Worm (Caenorhabditis elegans): ENCODE results near the gene T21E8.7.

Gene T21E8.7

ce11 chrX:10900079-10900724 lies 16.9 kb downstream of the T21E8.7 start, which contains the start of gene suca-1 (continued):
- no peak for TF ChIP-seq lin-15B (tag; optimal IDR thresholded peaks at IDR 0.05)
- TF ChIP-seq ceh-82 (tag; optimal IDR thresholded peaks at IDR 0.05), result no peak
- TF ChIP-seq daf-16 (GFP tag; optimal IDR thresholded peaks at IDR 0.05), result no peak
- peak; percentile 24 for TF ChIP-seq daf-16 (tag; optimal IDR thresholded peaks at IDR 0.05)
- TF ChIP-seq hmg-1.1 (GFP tag; IDR thresholded peaks at IDR 0.05), result peak; percentile 60; the same call in 1 of the 2 replicates

ce11 chrX:10900952-10901351 lies 17.6 kb downstream of the T21E8.7 start:
- TF ChIP-seq saeg-2 (GFP tag; IDR thresholded peaks at IDR 0.05), result no peak
- TF ChIP-seq egl-43 (GFP tag; IDR thresholded peaks at IDR 0.05), result no peak
- TF ChIP-seq skn-1 (tag; optimal IDR thresholded peaks at IDR 0.05), result no peak
- no peak for TF ChIP-seq F44E2.7 (GFP tag; IDR thresholded peaks at IDR 0.05)
- TF ChIP-seq nhr-25 (tag; optimal IDR thresholded peaks at IDR 0.05; ENCODE audit: borderline replicate concordance, insufficient read depth), result no peak
- no peak for TF ChIP-seq nhr-42 (GFP tag; IDR thresholded peaks at IDR 0.05)
- TF ChIP-seq aha-1 (tag), result peak; percentile 99
- peak; percentile 69 for TF ChIP-seq hmg-1.1 (GFP tag; IDR thresholded peaks at IDR 0.05)
- TF ChIP-seq lin-15B (tag; optimal IDR thresholded peaks at IDR 0.05), result no peak
- TF ChIP-seq ZK337.2 (GFP tag; IDR thresholded peaks at IDR 0.05), result no peak
- TF ChIP-seq hlh-30 (tag; optimal IDR thresholded peaks at IDR 0.05; ENCODE audit: insufficient read depth), result peak; percentile 49
- TF ChIP-seq daf-16 (GFP tag; optimal IDR thresholded peaks at IDR 0.05), result peak in 1 of 2 experiments; percentile 77
- peak; percentile 12 for TF ChIP-seq daf-16 (tag; optimal IDR thresholded peaks at IDR 0.05)
- TF ChIP-seq set-16 (GFP tag; IDR thresholded peaks at IDR 0.05), result no peak
- TF ChIP-seq lim-7 (GFP tag; IDR thresholded peaks at IDR 0.05), result no peak
- TF ChIP-seq jun-1 (tag; optimal IDR thresholded peaks at IDR 0.05), result no peak
- TF ChIP-seq ceh-62 (tag; optimal IDR thresholded peaks at IDR 0.05), result no peak
- TF ChIP-seq madf-9 (GFP tag; conservative IDR thresholded peaks at IDR 0.05), result 0 out of 2 replicates have a peak, but pooled peaks have one; percentile 23
- TF ChIP-seq F49E8.2 (tag; optimal IDR thresholded peaks at IDR 0.05; ENCODE audit: borderline replicate concordance), result no peak
- TF ChIP-seq dmd-8 (GFP tag; IDR thresholded peaks at IDR 0.05), result no peak
- TF ChIP-seq zip-2 (tag; optimal IDR thresholded peaks at IDR 0.05), result no peak
- TF ChIP-seq lsy-2 (tag; optimal IDR thresholded peaks at IDR 0.05), result peak in 1 of 2 experiments; percentile 61
- TF ChIP-seq hif-1 (tag; optimal IDR thresholded peaks at IDR 0.05), result no peak
- TF ChIP-seq ztf-11 (tag; optimal IDR thresholded peaks at IDR 0.05), result no peak
- TF ChIP-seq nhr-11 (tag; optimal IDR thresholded peaks at IDR 0.05), result peak; percentile 87
- peak; percentile 28 for TF ChIP-seq dve-1 (tag; optimal IDR thresholded peaks at IDR 0.05; ENCODE audit: insufficient read depth)
- TF ChIP-seq unc-62 (GFP tag; optimal IDR thresholded peaks at IDR 0.05 in 1 of 2), result peak in 1 of 2 experiments; percentile 97
- no peak for TF ChIP-seq unc-62 (tag; optimal IDR thresholded peaks at IDR 0.05)
- no peak for TF ChIP-seq zag-1 (tag; optimal IDR thresholded peaks at IDR 0.05)
- TF ChIP-seq Y105C5A.15 (GFP tag; IDR thresholded peaks at IDR 0.05), result no peak
- TF ChIP-seq lin-29 (GFP tag; IDR thresholded peaks at IDR 0.05), result no peak
- TF ChIP-seq fkh-10 (GFP tag; optimal IDR thresholded peaks at IDR 0.05), result peak; percentile 80
- TF ChIP-seq ama-1 (optimal IDR thresholded peaks at IDR 0.05), result no peak
- TF ChIP-seq nhr-6 (tag; optimal IDR thresholded peaks at IDR 0.05), result no peak
- no peak for TF ChIP-seq snpc-4 (tag; optimal IDR thresholded peaks at IDR 0.05)
- TF ChIP-seq lir-3 (tag; optimal IDR thresholded peaks at IDR 0.05), result no peak
- TF ChIP-seq rbr-2 (tag; optimal IDR thresholded peaks at IDR 0.05), result peak; percentile 66
- peak; percentile 71 for TF ChIP-seq dmd-6 (GFP tag; IDR thresholded peaks at IDR 0.05)
- no peak for TF ChIP-seq D1046.2 (GFP tag; IDR thresholded peaks at IDR 0.05)
- peak; percentile 49 for TF ChIP-seq nhr-77 (tag; optimal IDR thresholded peaks at IDR 0.05)
- no peak for TF ChIP-seq gei-8 (GFP tag; optimal IDR thresholded peaks at IDR 0.05)
- no peak for TF ChIP-seq Y48G9A.11 (GFP tag; IDR thresholded peaks at IDR 0.05)
- TF ChIP-seq Y5F2A.4 (GFP tag; optimal IDR thresholded peaks at IDR 0.05), result no peak
- no peak for TF ChIP-seq spr-3 (GFP tag; optimal IDR thresholded peaks at IDR 0.05)
- peak; percentile 80 for TF ChIP-seq hlh-11 (tag; optimal IDR thresholded peaks at IDR 0.05)
- TF ChIP-seq pqm-1 (tag; optimal IDR thresholded peaks at IDR 0.05), result no peak
- no peak for TF ChIP-seq mdt-29 (GFP tag; IDR thresholded peaks at IDR 0.05)
- no peak for TF ChIP-seq tra-1 (GFP tag; IDR thresholded peaks at IDR 0.05)

Data from whole organism, L4 larva.